Fruit fly (Drosophila melanogaster) whole organism, pupa: ENCODE measurements around the gene Cad88C.
A peak's percentile ranks its signal among the peaks of the same experiment; 100 is the strongest.

ENCODE experiments used
- CG10348 ChIP-seq: fragments of 200-800 bp; sonication (Bioruptor generic); IDR thresholded peaks from 2 replicates; pipeline ENCODE4 v1.3.6; 2022; ENCODE audit warnings: missing biosample characterization, missing genetic modification characterization
- CG12605 ChIP-seq: fragments of 200-800 bp; sonication (Bioruptor generic); IDR thresholded peaks from 2 replicates; pipeline ENCODE4 v1.3.6; 2022; ENCODE audit warnings: missing biosample characterization, missing genetic modification characterization
- CG13204 ChIP-seq: fragments of 200-800 bp; sonication (Bioruptor generic); optimal IDR thresholded peaks from 2 replicates; lab custom pipeline; 2018; ENCODE audit warnings: missing biosample characterization, mild to moderate bottlenecking, missing genetic modification characterization, moderate library complexity
- CG14655 ChIP-seq: fragments of 200-800 bp; sonication (Bioruptor generic); optimal IDR thresholded peaks from 3 replicates; lab custom pipeline; 2017; ENCODE audit warnings: mild to moderate bottlenecking, missing biosample characterization, missing genetic modification reagents, missing genetic modification characterization
- CG15710 ChIP-seq: fragments of 200-800 bp; sonication (Bioruptor generic); optimal IDR thresholded peaks from 2 replicates; lab custom pipeline; 2018; ENCODE audit warnings: missing biosample characterization, mild to moderate bottlenecking, missing genetic modification characterization, moderate library complexity
- CG17806 ChIP-seq: fragments of 200-800 bp; sonication (Bioruptor generic); optimal IDR thresholded peaks from 2 replicates; lab custom pipeline; 2018; ENCODE audit warnings: missing biosample characterization, mild to moderate bottlenecking, missing genetic modification characterization, moderate library complexity
- CG32121 ChIP-seq: fragments of 200-800 bp; sonication (Bioruptor generic); IDR thresholded peaks from 2 replicates; pipeline ENCODE4 v1.3.6; 2022; ENCODE audit warnings: missing biosample characterization, missing genetic modification characterization
- CG34367 ChIP-seq: fragments of 200-800 bp; sonication (Bioruptor generic); optimal IDR thresholded peaks from 2 replicates; lab custom pipeline; 2018; ENCODE audit warnings: missing biosample characterization, mild to moderate bottlenecking, missing genetic modification characterization
- CG4496 ChIP-seq: fragments of 200-800 bp; sonication (Bioruptor generic); IDR thresholded peaks from 3 replicates; pipeline ENCODE4 v1.3.6; 2022; ENCODE audit warnings: missing biosample characterization, missing genetic modification characterization
- CG8159 ChIP-seq: fragments of 200-800 bp; sonication (Bioruptor generic); optimal IDR thresholded peaks from 3 replicates; lab custom pipeline; 2018; ENCODE audit warnings: missing biosample characterization, mild to moderate bottlenecking, missing genetic modification characterization, moderate library complexity
- CG8301 ChIP-seq: fragments of 200-800 bp; sonication (Bioruptor generic); optimal IDR thresholded peaks from 2 replicates; lab custom pipeline; 2018; ENCODE audit warnings: missing biosample characterization, mild to moderate bottlenecking, missing genetic modification characterization
- CG9948 ChIP-seq: fragments of 200-800 bp; sonication (Bioruptor generic); optimal IDR thresholded peaks from 2 replicates; lab custom pipeline; 2018; ENCODE audit warnings: missing biosample characterization, mild to moderate bottlenecking, missing genetic modification characterization, moderate library complexity
- D1 ChIP-seq: fragments of 200-800 bp; sonication (Bioruptor generic); optimal IDR thresholded peaks from 2 replicates; lab custom pipeline; 2018; ENCODE audit warnings: missing biosample characterization, mild to moderate bottlenecking, missing genetic modification characterization, moderate library complexity
- EcR ChIP-seq: fragments of 200-800 bp; sonication (Bioruptor generic); optimal IDR thresholded peaks from 3 replicates; lab custom pipeline; 2019; ENCODE audit warnings: missing biosample characterization, missing genetic modification characterization, mild to moderate bottlenecking, moderate library complexity, missing genetic modification reagents
- Ets98B ChIP-seq: fragments of 200-800 bp; sonication (Bioruptor generic); IDR thresholded peaks from 2 replicates; pipeline ENCODE4 v1.3.6; 2022; ENCODE audit warnings: missing biosample characterization, missing genetic modification characterization
- Pif1A ChIP-seq: fragments of 200-800 bp; sonication (Bioruptor generic); optimal IDR thresholded peaks from 3 replicates; lab custom pipeline; 2016; ENCODE audit warnings: missing biosample characterization, missing genetic modification characterization
- Pif1B ChIP-seq: fragments of 200-800 bp; sonication (Bioruptor generic); optimal IDR thresholded peaks from 3 replicates; lab custom pipeline; 2016; ENCODE audit warnings: missing biosample characterization, missing genetic modification characterization
- Snoo ChIP-seq: fragments of 200-800 bp; sonication (Bioruptor generic); optimal IDR thresholded peaks from 3 replicates; lab custom pipeline; 2017; ENCODE audit warnings: missing biosample characterization, mild to moderate bottlenecking, missing genetic modification characterization, inconsistent platforms
- fd96Ca ChIP-seq: fragments of 200-800 bp; sonication (Bioruptor generic); IDR thresholded peaks from 3 replicates; pipeline ENCODE4 v1.3.6; 2022; ENCODE audit warnings: missing biosample characterization, missing genetic modification characterization
- gl ChIP-seq: fragments of 200-800 bp; sonication (Bioruptor generic); optimal IDR thresholded peaks from 2 replicates; lab custom pipeline; 2018; ENCODE audit warnings: missing biosample characterization, mild to moderate bottlenecking, missing genetic modification characterization
- rn ChIP-seq: fragments of 200-800 bp; sonication (Bioruptor generic); IDR thresholded peaks from 2 replicates; pipeline ENCODE4 v1.3.6; 2022; ENCODE audit warnings: missing biosample characterization, missing genetic modification characterization

Cad88C gene

DNA sequence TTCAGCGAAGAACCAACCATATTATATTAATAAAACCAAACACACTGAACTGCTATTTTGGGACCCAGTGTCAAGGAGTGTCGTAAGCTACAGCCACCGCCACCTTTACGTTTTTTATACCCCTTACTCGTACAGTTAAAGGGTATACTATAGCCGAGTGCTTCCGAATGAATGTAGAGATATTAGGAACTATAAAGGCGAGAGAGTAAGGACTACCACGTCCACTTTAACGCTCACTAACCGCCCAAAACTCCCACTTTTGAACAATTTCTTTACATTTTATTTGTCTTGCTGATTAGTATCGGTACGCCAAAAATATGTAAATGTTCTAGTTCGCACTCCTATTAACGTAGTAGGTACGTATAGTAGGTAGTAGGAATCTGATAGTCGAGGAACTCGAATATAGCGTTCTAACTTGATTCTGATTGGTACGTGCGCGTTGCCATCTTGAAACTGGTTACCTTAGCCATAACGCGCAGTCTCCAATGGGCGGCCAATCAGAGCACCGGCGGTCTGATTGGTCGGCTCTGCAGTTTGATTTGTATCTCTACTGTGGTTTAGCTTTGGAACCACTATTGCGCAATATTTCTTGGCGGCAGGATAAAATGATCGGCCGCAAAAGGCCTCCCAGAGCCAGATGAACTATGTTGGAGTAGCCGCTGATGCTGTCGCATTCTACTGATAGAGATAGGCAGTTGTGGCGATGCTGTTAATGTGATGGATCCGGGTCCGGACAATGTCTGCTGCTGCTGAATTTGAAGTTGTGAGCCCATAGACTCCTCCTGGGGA is 25.8 kb downstream of the Cad88C start:
- TF ChIP-seq Ets98B (no peak), D1 (tag; lab: Kevin White, UChicago) (no peak), CG34367 (tag; lab: Kevin White, UChicago) (peak; percentile 15), CG13204 (no peak), CG8159 (tag; lab: Kevin White, UChicago) (no peak), CG17806 (tag; lab: Kevin White, UChicago) (peak; percentile 26), EcR (no peak), Pif1B (peak; percentile 62), gl (no peak), CG8301 (tag; lab: Kevin White, UChicago) (peak; percentile 58), Snoo (tag; lab: Kevin White, UChicago) (no peak), fd96Ca (peak; percentile 39; the same call in 2 of the 3 replicates), CG32121 (GFP tag; lab: Robert Waterston, UW) (no peak), CG9948 (tag; lab: Kevin White, UChicago) (peak; percentile 34), CG14655 (GFP tag; lab: Kevin White, UChicago) (no peak), CG15710 (tag; lab: Kevin White, UChicago) (peak; percentile 3), CG10348 (GFP tag; lab: Robert Waterston, UW) (no peak), rn (no peak), Pif1A (GFP tag; lab: Kevin White, UChicago) (peak; percentile 39), CG4496 (GFP tag; lab: Robert Waterston, UW) (no peak), CG12605 (no peak)

DNA sequence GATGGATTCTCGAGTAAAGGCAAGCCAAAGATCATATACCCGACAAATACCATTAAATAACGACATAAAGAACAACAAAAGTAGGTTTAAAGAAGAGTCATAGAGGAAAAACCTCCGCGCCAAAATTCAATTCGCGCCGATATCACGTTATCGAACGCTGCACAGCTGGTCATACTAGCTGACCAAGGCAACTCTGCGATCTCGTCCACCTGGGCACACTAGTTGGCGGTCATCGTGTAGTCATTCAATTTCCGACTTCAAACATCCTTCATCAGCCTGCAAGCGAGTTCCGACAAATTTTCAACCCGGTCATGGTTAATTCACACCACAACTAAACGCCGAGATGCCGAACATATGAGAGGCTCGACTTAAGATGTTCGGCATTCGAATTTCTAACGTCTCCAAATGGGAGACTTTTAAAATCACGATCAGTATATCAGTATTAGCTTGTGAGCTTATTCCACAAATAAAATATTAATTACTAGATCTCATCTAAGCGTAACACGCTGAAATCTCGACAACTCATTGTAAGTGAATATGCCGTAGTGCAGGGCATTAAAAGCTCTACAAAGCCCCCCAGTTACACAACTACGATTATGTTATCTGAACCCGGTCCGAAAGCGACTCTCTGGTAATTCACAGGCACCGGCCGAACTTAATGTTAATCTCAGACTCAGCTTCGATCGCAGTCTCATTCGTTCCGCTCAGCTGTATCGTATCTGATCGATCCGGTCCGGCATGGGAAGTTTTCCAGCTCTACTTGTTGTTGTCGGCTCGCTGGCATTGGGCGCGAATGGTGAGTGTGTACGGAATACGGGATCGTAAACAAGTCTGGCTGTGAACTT is 26.7 kb downstream of the Cad88C start, which contains the start of gene CG3505:
Gene CG3505, plus strand, starts transcription at position 688 of the 845 bp plus-strand sequence.
- TF ChIP-seq CG10348 (GFP tag; lab: Robert Waterston, UW) (no peak), CG9948 (tag; lab: Kevin White, UChicago) (no peak), Pif1B (peak; percentile 4), Pif1A (GFP tag; lab: Kevin White, UChicago) (no peak), CG34367 (tag; lab: Kevin White, UChicago) (peak; percentile 25), CG12605 (peak; percentile 65; the same call in 1 of the 2 replicates), D1 (tag; lab: Kevin White, UChicago) (no peak), CG13204 (no peak), CG14655 (GFP tag; lab: Kevin White, UChicago) (no peak), EcR (no peak), CG32121 (GFP tag; lab: Robert Waterston, UW) (peak; percentile 54; the same call in 1 of the 2 replicates), rn (no peak), CG17806 (tag; lab: Kevin White, UChicago) (peak; percentile 24), gl (no peak), CG4496 (GFP tag; lab: Robert Waterston, UW) (peak; percentile 56; the same call in 1 of the 3 replicates), Snoo (tag; lab: Kevin White, UChicago) (peak; percentile 27), CG8159 (tag; lab: Kevin White, UChicago) (peak; percentile 40), Ets98B (peak; percentile 73), fd96Ca (peak; percentile 74; the same call in 2 of the 3 replicates), CG15710 (tag; lab: Kevin White, UChicago) (peak; percentile 48), CG8301 (tag; lab: Kevin White, UChicago) (peak; percentile 20)

DNA sequence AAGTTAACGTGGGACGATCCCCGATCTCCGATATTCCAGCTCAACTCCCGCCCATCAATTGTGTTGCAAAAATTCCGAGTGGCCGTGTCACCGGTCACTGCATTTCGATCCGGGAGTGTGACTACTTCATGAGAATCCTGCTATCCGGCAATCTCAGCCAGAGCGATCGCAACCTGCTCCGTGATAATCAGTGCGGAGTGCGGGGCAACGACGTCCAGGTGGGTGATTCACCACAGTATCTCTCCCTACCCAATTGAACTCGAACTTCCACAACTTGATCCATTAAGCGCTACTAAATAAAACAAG is 27.3 kb downstream of the Cad88C start:
- no peak for TF ChIP-seq EcR
- no peak for TF ChIP-seq CG10348 (GFP tag; lab: Robert Waterston, UW)

DNA sequence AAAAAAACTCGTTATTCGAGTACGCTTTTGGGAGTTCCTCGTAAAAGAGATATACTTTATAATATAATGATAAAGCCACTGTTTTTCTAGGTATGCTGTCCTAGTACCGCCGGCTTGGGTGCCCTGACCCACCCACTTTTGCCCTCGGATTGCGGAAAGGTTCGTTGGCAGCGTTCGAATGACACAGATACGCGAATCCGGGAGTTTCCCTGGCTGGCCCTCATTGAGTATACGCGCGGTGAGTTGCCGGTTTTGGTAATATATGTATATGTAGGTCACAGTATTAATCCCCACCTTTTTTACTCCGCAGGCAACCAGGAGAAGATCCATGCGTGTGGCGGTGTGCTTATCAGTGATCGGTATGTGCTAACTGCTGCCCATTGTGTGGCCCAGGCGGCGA is 27.9 kb downstream of the Cad88C start:
- TF ChIP-seq Pif1B (no peak), CG9948 (tag; lab: Kevin White, UChicago) (no peak), CG17806 (tag; lab: Kevin White, UChicago) (no peak)

DNA sequence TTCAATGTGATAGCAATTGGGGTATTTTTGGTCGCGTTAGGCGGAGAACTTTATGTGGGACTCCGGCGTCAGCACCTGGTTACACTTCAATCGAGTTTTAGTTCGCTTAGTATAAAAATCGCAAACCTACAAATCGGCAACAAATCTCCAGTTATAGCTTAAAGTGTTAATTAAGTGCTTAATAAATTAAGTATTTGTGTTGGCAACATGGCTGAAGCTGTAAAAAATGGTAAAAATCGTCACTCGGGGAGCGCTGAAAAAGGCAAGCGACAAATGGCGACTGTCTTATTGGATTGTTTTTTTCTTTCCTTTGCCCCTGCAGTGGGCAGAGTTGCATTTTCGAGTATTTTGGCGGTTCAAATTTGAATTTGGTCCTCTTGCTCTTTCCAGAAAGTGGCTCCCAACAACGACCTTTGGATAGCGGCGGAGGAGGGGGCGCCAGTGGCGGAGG is 29.1 kb downstream of the Cad88C start, which contains the start of gene Hexim:
Gene Hexim, plus strand, starts transcription at position 85 of the 451 bp plus-strand sequence.
- peak; percentile 20 for TF ChIP-seq CG17806 (tag; lab: Kevin White, UChicago)
- TF ChIP-seq Snoo (tag; lab: Kevin White, UChicago): peak; percentile 26
- TF ChIP-seq Ets98B: peak; percentile 52
- peak; percentile 40 for TF ChIP-seq EcR
- no peak for TF ChIP-seq D1 (tag; lab: Kevin White, UChicago)
- TF ChIP-seq CG15710 (tag; lab: Kevin White, UChicago): peak; percentile 29
- no peak for TF ChIP-seq CG32121 (GFP tag; lab: Robert Waterston, UW)
- TF ChIP-seq gl: peak; percentile 31
- peak; percentile 52; the same call in 2 of the 3 replicates for TF ChIP-seq CG4496 (GFP tag; lab: Robert Waterston, UW)
- TF ChIP-seq CG8301 (tag; lab: Kevin White, UChicago): no peak
